Fruit fly (Drosophila melanogaster) whole organism, wandering third instar larva: ENCODE measurements around the gene Sym.
A peak's percentile ranks its signal among the peaks of the same experiment; 100 is the strongest.

Experiments used
- CG32264 ChIP-seq: fragments of 200-800 bp; sonication (Bioruptor generic); optimal IDR thresholded peaks from 2 replicates; lab custom pipeline; 2016; ENCODE audit warnings: missing biosample characterization, missing genetic modification characterization
- CG9705 ChIP-seq: fragments of 200-800 bp; sonication (Bioruptor generic); optimal IDR thresholded peaks from 2 replicates; lab custom pipeline; 2018; ENCODE audit warnings: missing biosample characterization, mild to moderate bottlenecking, missing genetic modification characterization
- CrebA ChIP-seq: fragments of 200-800 bp; sonication (Bioruptor generic); optimal IDR thresholded peaks from 2 replicates; lab custom pipeline; 2016; ENCODE audit warnings: missing biosample characterization, mild to moderate bottlenecking, missing genetic modification characterization, borderline replicate concordance
- Dfd ChIP-seq: fragments of >200 bp; optimal IDR thresholded peaks from 2 replicates; lab custom pipeline; 2017; ENCODE audit warnings: missing biosample characterization, missing genetic modification characterization
- Dif ChIP-seq: fragments of 200-275, 200-300 bp; sonication (Bioruptor generic); optimal IDR thresholded peaks from 2 replicates; lab custom pipeline; 2018; ENCODE audit warnings: missing biosample characterization, missing genetic modification characterization; ENCODE audit not compliant: partially characterized antibody
- GATAd ChIP-seq: sonication (Bioruptor generic); optimal IDR thresholded peaks from 2 replicates; lab custom pipeline; 2016; ENCODE audit warnings: missing biosample characterization, missing genetic modification characterization
- HLH106 ChIP-seq: fragments of 200-800 bp; optimal IDR thresholded peaks from 3 replicates; lab custom pipeline; 2019; ENCODE audit warnings: missing biosample characterization, mild to moderate bottlenecking, missing genetic modification characterization, moderate library complexity
- Hnf4 ChIP-seq: fragments of 200-800 bp; sonication (Bioruptor generic); optimal IDR thresholded peaks from 2 replicates; lab custom pipeline; 2016; ENCODE audit warnings: missing biosample characterization, mild to moderate bottlenecking, missing genetic modification characterization
- Hr78 ChIP-seq: fragments of >200 bp; optimal IDR thresholded peaks from 2 replicates; lab custom pipeline; 2017; ENCODE audit warnings: missing biosample characterization, missing genetic modification characterization
- Hr83 ChIP-seq: fragments of 200-300 bp; sonication (Bioruptor generic); optimal IDR thresholded peaks from 2 replicates; lab custom pipeline; 2016; ENCODE audit warnings: missing biosample characterization, mild to moderate bottlenecking, missing genetic modification characterization, moderate library complexity; ENCODE audit not compliant: poor library complexity, severe bottlenecking
- Jra ChIP-seq: sonication (Bioruptor generic); optimal IDR thresholded peaks from 2 replicates; lab custom pipeline; 2016; ENCODE audit warnings: missing biosample characterization, missing genetic modification characterization
- Myc ChIP-seq: fragments of >200 bp; optimal IDR thresholded peaks from 2 replicates; lab custom pipeline; 2017
- N ChIP-seq: fragments of >200 bp; optimal IDR thresholded peaks from 2 replicates; lab custom pipeline; 2018; ENCODE audit warnings: missing biosample characterization, missing external identifiers, missing genetic modification characterization
- OdsH ChIP-seq: fragments of 200-800 bp; sonication (Bioruptor generic); optimal IDR thresholded peaks from 2 replicates; lab custom pipeline; 2016; ENCODE audit warnings: missing biosample characterization, mild to moderate bottlenecking, missing genetic modification characterization
- Sp1 ChIP-seq: fragments of 200-800 bp; sonication (Bioruptor generic); optimal IDR thresholded peaks from 3 replicates; lab custom pipeline; 2019; ENCODE audit warnings: missing biosample characterization, mild to moderate bottlenecking, missing genetic modification characterization, moderate library complexity
- Vsx2 ChIP-seq: fragments of 200-300, 225-300 bp; sonication (Bioruptor generic); optimal IDR thresholded peaks from 2 replicates; lab custom pipeline; 2018; ENCODE audit warnings: missing biosample characterization, missing genetic modification characterization; ENCODE audit not compliant: partially characterized antibody
- br ChIP-seq: fragments of 200-800 bp; sonication (Bioruptor generic); optimal IDR thresholded peaks from 2 replicates; lab custom pipeline; 2016; ENCODE audit warnings: missing biosample characterization, missing genetic modification characterization
- dmrt93B ChIP-seq: fragments of 200-800 bp; sonication (Bioruptor generic); optimal IDR thresholded peaks from 2 replicates; lab custom pipeline; 2018; ENCODE audit warnings: missing biosample characterization, mild to moderate bottlenecking, missing genetic modification characterization
- dsf ChIP-seq: sonication (Bioruptor generic); optimal IDR thresholded peaks from 2 replicates; lab custom pipeline; 2016; ENCODE audit warnings: missing biosample characterization, missing genetic modification characterization, borderline replicate concordance
- ey ChIP-seq: fragments of 200-800 bp; sonication (Bioruptor generic); optimal IDR thresholded peaks from 2 replicates; lab custom pipeline; 2016; ENCODE audit warnings: missing biosample characterization, missing genetic modification characterization
- fru ChIP-seq: fragments of 200-800 bp; sonication (Bioruptor generic); optimal IDR thresholded peaks from 3 replicates; lab custom pipeline; 2016; ENCODE audit warnings: missing biosample characterization, mild to moderate bottlenecking, missing genetic modification characterization
- h ChIP-seq: fragments of 200-800 bp; sonication (Bioruptor generic); optimal IDR thresholded peaks from 3 replicates; lab custom pipeline; 2016; ENCODE audit warnings: missing biosample characterization, mild to moderate bottlenecking, missing genetic modification characterization
- jim ChIP-seq: fragments of 175-275, 200-325 bp; sonication (Bioruptor generic); optimal IDR thresholded peaks from 2 replicates; lab custom pipeline; 2016; ENCODE audit warnings: missing biosample characterization, mild to moderate bottlenecking, missing genetic modification characterization
- lola ChIP-seq: fragments of >200 bp; optimal IDR thresholded peaks from 2 replicates; lab custom pipeline; 2017; ENCODE audit warnings: missing biosample characterization, missing genetic modification characterization
- pan ChIP-seq: fragments of >200 bp; optimal IDR thresholded peaks from 2 replicates; lab custom pipeline; 2017
- psq ChIP-seq: fragments of 200-800 bp; sonication (Bioruptor generic); optimal IDR thresholded peaks from 3 replicates; lab custom pipeline; 2017; ENCODE audit warnings: missing biosample characterization, mild to moderate bottlenecking, missing genetic modification characterization, moderate library complexity
- sage ChIP-seq: fragments of 200-800 bp; sonication (Bioruptor generic); optimal IDR thresholded peaks from 2 replicates; lab custom pipeline; 2016; ENCODE audit warnings: missing biosample characterization, mild to moderate bottlenecking, missing genetic modification characterization
- tai ChIP-seq: sonication (Bioruptor generic); optimal IDR thresholded peaks from 2 replicates; lab custom pipeline; 2016; ENCODE audit warnings: missing biosample characterization, missing genetic modification characterization
- usp ChIP-seq: fragments of >200 bp; optimal IDR thresholded peaks from 2 replicates; lab custom pipeline; 2017; ENCODE audit warnings: missing biosample characterization, missing genetic modification characterization
- woc ChIP-seq: sonication (Bioruptor generic); optimal IDR thresholded peaks from 2 replicates; lab custom pipeline; 2016; ENCODE audit warnings: missing biosample characterization, mild to moderate bottlenecking, missing genetic modification characterization

The Sym gene

dm6 chr3R:5771614-5772202, 29.4 kb upstream of the Sym start:
- TF ChIP-seq fru (GFP tag; lab: Kevin White, UChicago) (no peak), HLH106 (no peak), Jra (GFP tag; lab: Kevin White, UChicago) (no peak), tai (no peak), psq (no peak), CG32264 (GFP tag; lab: Kevin White, UChicago) (no peak), sage (GFP tag; lab: Kevin White, UChicago) (no peak), CG9705 (GFP tag; lab: Kevin White, UChicago) (no peak)

- TF ChIP-seq usp (GFP tag; lab: Kevin White, UChicago) (no peak), Hr83 (GFP tag; lab: Kevin White, UChicago) (no peak), Dfd (GFP tag; lab: Kevin White, UChicago) (no peak), N (GFP tag; lab: Kevin White, UChicago) (no peak), Hnf4 (GFP tag; lab: Kevin White, UChicago) (no peak), Hr78 (GFP tag; lab: Kevin White, UChicago) (no peak), CG32264 (GFP tag; lab: Kevin White, UChicago) (no peak), dsf (GFP tag; lab: Kevin White, UChicago) (no peak)
Observed at dm6 chr3R:5760980-5761379, 18.7 kb upstream of the Sym start.

dm6 chr3R:5758624-5759209, 16.4 kb upstream of the Sym start, which contains the start of gene Sec8:
Gene Sec8 (minus strand): TSS chr3R:5758997.
- TF ChIP-seq jim (GFP tag; lab: Kevin White, UChicago) (no peak), pan (lab: Kevin White, UChicago) (no peak), fru (GFP tag; lab: Kevin White, UChicago) (no peak), tai (no peak), br (GFP tag; lab: Kevin White, UChicago) (no peak), N (GFP tag; lab: Kevin White, UChicago) (no peak), h (GFP tag; lab: Kevin White, UChicago) (no peak), CG9705 (GFP tag; lab: Kevin White, UChicago) (peak; percentile 5), CrebA (no peak), ey (GFP tag; lab: Kevin White, UChicago) (peak; percentile 25), Vsx2 (no peak), usp (GFP tag; lab: Kevin White, UChicago) (no peak), Myc (lab: Kevin White, UChicago) (no peak), HLH106 (peak; percentile 59), OdsH (GFP tag; lab: Kevin White, UChicago) (peak; percentile 18), Sp1 (GFP tag; lab: Kevin White, UChicago) (no peak), Dif (GFP tag; lab: Kevin White, UChicago) (no peak), Jra (GFP tag; lab: Kevin White, UChicago) (peak; percentile 55), Hr83 (GFP tag; lab: Kevin White, UChicago) (peak; percentile 85), dmrt93B (GFP tag; lab: Kevin White, UChicago) (no peak), lola (GFP tag; lab: Kevin White, UChicago) (no peak)

dm6 chr3R:5754594-5754993, 12.3 kb upstream of the Sym start, which contains the start of gene Dcps:
Gene Dcps (minus strand): TSS chr3R:5754774.
- TF ChIP-seq sage (GFP tag; lab: Kevin White, UChicago) (peak; percentile 27), Myc (lab: Kevin White, UChicago) (peak; percentile 37), pan (lab: Kevin White, UChicago) (no peak)
- TF ChIP-seq, all 38 proteins: peak for 2

dm6 chr3R:5746646-5747045, 4.4 kb upstream of the Sym start:
- TF ChIP-seq GATAd (no peak), h (GFP tag; lab: Kevin White, UChicago) (no peak), dsf (GFP tag; lab: Kevin White, UChicago) (no peak), woc (no peak)
